Worm (Caenorhabditis elegans) whole organism, mixed stage, embryonic: Measurements from ENCODE around the gene T21B10.3.
A peak's percentile ranks its signal among the peaks of the same experiment; 100 is the strongest.

ENCODE experiments used
- M03D4.4 ChIP-seq: sonication (generic microtip); optimal IDR thresholded peaks from 2 replicates; lab custom pipeline; 2017; ENCODE audit warnings: mild to moderate bottlenecking, missing genetic modification characterization, missing compliant biosample characterization
- bed-3 ChIP-seq: fragments of 200-800 bp; sonication (Bioruptor generic); optimal IDR thresholded peaks from 3 replicates; lab custom pipeline; 2018; ENCODE audit warnings: mild to moderate bottlenecking, missing genetic modification characterization, moderate library complexity, missing compliant biosample characterization
- blmp-1 ChIP-seq: fragments of 150-350 bp; optimal IDR thresholded peaks from 2 replicates; lab custom pipeline; 2014; ENCODE audit warnings: missing biosample characterization, missing genetic modification characterization
- ceh-39 ChIP-seq: fragments of 150-350 bp; optimal IDR thresholded peaks from 2 replicates; lab custom pipeline; 2014; ENCODE audit warnings: missing biosample characterization, missing genetic modification characterization
- ces-1 ChIP-seq: fragments of 150-350 bp; optimal IDR thresholded peaks from 2 replicates; lab custom pipeline; 2014; ENCODE audit warnings: missing biosample characterization, missing genetic modification reagents, missing genetic modification characterization
- cnd-1 ChIP-seq: fragments of 200-800 bp; sonication (Bioruptor generic); optimal IDR thresholded peaks from 2 replicates; lab custom pipeline; 2018; ENCODE audit warnings: mild to moderate bottlenecking, missing genetic modification characterization, missing compliant biosample characterization
- elt-1 ChIP-seq: sonication (generic microtip); optimal IDR thresholded peaks from 2 replicates; lab custom pipeline; 2017; ENCODE audit warnings: missing genetic modification characterization, mild to moderate bottlenecking, missing compliant biosample characterization, antibody characterized with exemption, moderate library complexity, borderline replicate concordance; ENCODE audit not compliant: insufficient read depth
- elt-3 ChIP-seq: fragments of 150-350 bp; optimal IDR thresholded peaks from 2 replicates; lab custom pipeline; 2014; ENCODE audit warnings: missing biosample characterization, missing genetic modification characterization
- flh-1 ChIP-seq: fragments of 200-800 bp; sonication (Bioruptor generic); optimal IDR thresholded peaks from 2 replicates; lab custom pipeline; 2018; ENCODE audit warnings: mild to moderate bottlenecking, missing genetic modification characterization, moderate library complexity, missing compliant biosample characterization
- ham-2 ChIP-seq: fragments of 200-800 bp; sonication (Bioruptor generic); optimal IDR thresholded peaks from 2 replicates; lab custom pipeline; 2018; ENCODE audit warnings: mild to moderate bottlenecking, missing genetic modification characterization, missing compliant biosample characterization
- hlh-1 ChIP-seq: fragments of 150-350 bp; optimal IDR thresholded peaks from 2 replicates; lab custom pipeline; 2014; ENCODE audit warnings: missing biosample characterization, missing genetic modification reagents, missing genetic modification characterization
- lin-13 ChIP-seq: fragments of 150-350 bp; optimal IDR thresholded peaks from 2 replicates; lab custom pipeline; 2014; ENCODE audit warnings: missing biosample characterization, missing genetic modification characterization
- lin-32 ChIP-seq: fragments of 200-800 bp; sonication (Bioruptor generic); optimal IDR thresholded peaks from 2 replicates; lab custom pipeline; 2018; ENCODE audit warnings: mild to moderate bottlenecking, missing genetic modification characterization, missing compliant biosample characterization
- lsy-2 ChIP-seq: fragments of 150-350 bp; optimal IDR thresholded peaks from 2 replicates; lab custom pipeline; 2014; ENCODE audit warnings: missing biosample characterization, missing genetic modification characterization
- mab-5 ChIP-seq: fragments of 150-350 bp; optimal IDR thresholded peaks from 2 replicates; lab custom pipeline; 2014; ENCODE audit warnings: missing biosample characterization, missing genetic modification characterization
- mep-1 ChIP-seq: fragments of 150-350 bp; optimal IDR thresholded peaks from 2 replicates; lab custom pipeline; 2017; ENCODE audit warnings: missing biosample characterization, missing genetic modification reagents, missing genetic modification characterization, inconsistent platforms
- mls-2 ChIP-seq: sonication (generic microtip); optimal IDR thresholded peaks from 2 replicates; lab custom pipeline; 2016; ENCODE audit warnings: mild to moderate bottlenecking, missing genetic modification characterization, moderate library complexity, missing compliant biosample characterization
- nhr-12 ChIP-seq: fragments of 150-350 bp; optimal IDR thresholded peaks from 2 replicates; lab custom pipeline; 2014; ENCODE audit warnings: missing biosample characterization, missing genetic modification characterization
- nhr-2 ChIP-seq: fragments of 150-350 bp; optimal IDR thresholded peaks from 2 replicates; lab custom pipeline; 2014; ENCODE audit warnings: missing biosample characterization, missing genetic modification characterization
- nhr-28 ChIP-seq: fragments of 150-350 bp; optimal IDR thresholded peaks from 2 replicates; lab custom pipeline; 2014; ENCODE audit warnings: missing biosample characterization, missing genetic modification characterization
- nhr-76 ChIP-seq: sonication (generic microtip); optimal IDR thresholded peaks from 2 replicates; lab custom pipeline; 2017; ENCODE audit warnings: missing biosample characterization, missing genetic modification characterization
- pha-4 ChIP-seq: fragments of 150-350 bp; optimal IDR thresholded peaks from 2 replicates; lab custom pipeline; 2018; ENCODE audit warnings: missing biosample characterization, missing genetic modification reagents, missing genetic modification characterization
- sem-2 ChIP-seq: fragments of 200-800 bp; sonication (Bioruptor generic); optimal IDR thresholded peaks from 2 replicates; lab custom pipeline; 2018; ENCODE audit warnings: mild to moderate bottlenecking, missing genetic modification characterization, missing compliant biosample characterization
- snpc-4 ChIP-seq: fragments of 150-350 bp; optimal IDR thresholded peaks from 2 replicates; lab custom pipeline; 2014; ENCODE audit warnings: missing biosample characterization, missing genetic modification characterization
- sptf-1 ChIP-seq: sonication (generic microtip); optimal IDR thresholded peaks from 2 replicates; lab custom pipeline; 2017; ENCODE audit warnings: mild to moderate bottlenecking, missing genetic modification characterization, moderate library complexity, missing compliant biosample characterization
- tbx-8 ChIP-seq: fragments of 200-800 bp; sonication (Bioruptor generic); optimal IDR thresholded peaks from 2 replicates; lab custom pipeline; 2018; ENCODE audit warnings: mild to moderate bottlenecking, missing genetic modification characterization, moderate library complexity, missing compliant biosample characterization
- unc-39 ChIP-seq: fragments of 150-350 bp; optimal IDR thresholded peaks from 2 replicates; lab custom pipeline; 2014; ENCODE audit warnings: missing biosample characterization, missing genetic modification characterization
- unc-62 ChIP-seq: fragments of 150-350 bp; optimal IDR thresholded peaks from 2 replicates; lab custom pipeline; 2014; ENCODE audit warnings: missing biosample characterization, missing genetic modification reagents, missing genetic modification characterization
- zip-8 ChIP-seq: fragments of 150-350 bp; optimal IDR thresholded peaks from 2 replicates; lab custom pipeline; 2014; ENCODE audit warnings: missing biosample characterization, missing genetic modification characterization
- ztf-11 ChIP-seq: fragments of 150-350 bp; optimal IDR thresholded peaks from 2 replicates; lab custom pipeline; 2014; ENCODE audit warnings: missing biosample characterization, missing genetic modification characterization

T21B10.3 gene

DNA sequence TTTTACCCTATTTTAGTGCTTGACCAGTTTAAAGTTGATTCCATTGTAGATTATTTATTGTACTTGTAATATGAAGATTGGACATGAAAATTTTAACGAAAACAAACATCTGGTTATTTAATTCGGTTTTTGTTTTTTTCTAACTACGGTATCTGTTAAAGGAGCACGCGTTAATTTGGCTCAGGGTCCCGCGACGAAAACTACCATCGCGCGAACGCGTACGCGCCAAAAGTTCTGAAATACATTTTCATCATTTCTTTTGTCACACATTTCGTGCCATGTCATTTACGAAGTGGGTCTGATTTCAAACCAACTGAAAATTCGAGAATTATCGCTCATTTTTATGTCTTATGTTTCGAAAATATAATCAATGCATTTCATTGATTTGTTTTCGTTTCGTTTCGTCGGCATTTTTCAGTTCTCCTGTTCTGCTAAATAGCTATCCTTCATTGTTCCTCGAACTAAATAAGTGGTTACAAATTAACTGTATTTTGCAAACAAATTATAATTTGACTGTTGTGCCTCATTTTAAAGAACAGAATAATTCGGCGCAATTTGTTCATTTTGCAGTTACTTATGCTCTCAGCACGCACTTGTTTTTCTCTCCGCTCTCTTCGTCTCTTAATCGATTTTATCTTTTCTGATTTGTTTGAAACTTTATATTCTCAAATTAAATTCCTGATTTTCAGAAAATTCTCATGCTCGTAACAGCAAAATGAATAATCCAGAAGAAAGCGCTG lies at the start of gene T21B10.3:
T21B10.3 (plus strand) TSS at position 690 of the 740 bp plus-strand sequence.
- TF ChIP-seq nhr-2 (no peak), snpc-4 (tag; lab: Kevin White, UChicago) (no peak), zip-8 (tag; lab: Kevin White, UChicago) (no peak), mep-1 (tag; lab: Kevin White, UChicago) (no peak), pha-4 (no peak), tbx-8 (GFP tag; lab: Kevin White, UChicago) (no peak)
- TF ChIP-seq, all 35 proteins: peak for 0

DNA sequence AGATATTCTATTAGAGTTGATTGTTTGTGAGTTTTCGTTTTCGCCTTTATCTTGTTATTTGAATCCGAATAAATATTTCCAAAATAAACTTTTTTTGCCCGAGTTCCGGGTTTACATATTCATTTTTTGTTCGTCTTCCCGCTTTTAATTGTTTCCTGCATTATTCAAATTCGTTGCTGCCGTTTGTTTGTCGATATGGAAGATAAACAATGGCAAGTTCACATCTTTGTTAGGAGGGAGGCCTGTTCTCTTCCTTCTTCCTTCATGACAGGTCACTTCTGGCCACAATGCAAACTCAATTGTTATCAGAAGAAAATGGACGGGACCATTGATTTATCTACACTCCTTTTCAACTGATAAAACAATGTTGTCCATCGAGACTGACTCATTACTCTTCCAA lies 44.6 kb upstream of the T21B10.3 start:
- no peak for TF ChIP-seq lin-13 (tag; lab: Kevin White, UChicago)
- TF ChIP-seq lin-32 (GFP tag; lab: Kevin White, UChicago): no peak
- no peak for TF ChIP-seq unc-39
- no peak for TF ChIP-seq M03D4.4 (tag; lab: Kevin White, UChicago)
- no peak for TF ChIP-seq flh-1 (GFP tag; lab: Kevin White, UChicago)
- TF ChIP-seq cnd-1: no peak

DNA sequence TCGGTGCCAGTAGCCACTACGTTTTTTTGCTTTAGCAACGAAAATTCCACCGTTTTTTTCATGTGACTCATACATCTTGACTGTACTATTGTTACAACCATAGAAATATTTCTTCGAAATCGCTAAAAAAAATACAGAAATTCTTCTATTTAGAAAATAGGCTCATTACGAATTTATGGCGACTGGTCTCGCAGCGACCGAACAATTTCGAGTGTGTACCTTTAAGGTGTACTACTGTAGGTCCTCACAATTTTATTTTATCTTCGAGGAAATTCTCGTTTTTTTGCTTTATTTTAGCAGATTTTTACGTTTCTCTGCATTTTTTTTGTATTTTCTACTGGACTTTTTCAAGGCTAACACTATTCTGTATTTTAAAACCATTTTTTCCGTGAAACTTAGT lies 44.2 kb upstream of the T21B10.3 start:
- TF ChIP-seq mab-5 (tag; lab: Kevin White, UChicago): no peak
- TF ChIP-seq nhr-12 (tag; lab: Kevin White, UChicago): no peak
- no peak for TF ChIP-seq snpc-4 (tag; lab: Kevin White, UChicago)
- no peak for TF ChIP-seq sptf-1 (tag; lab: Kevin White, UChicago)
- no peak for TF ChIP-seq lsy-2 (tag; lab: Kevin White, UChicago)
- TF ChIP-seq pha-4: no peak
- TF ChIP-seq ceh-39 (tag; lab: Kevin White, UChicago): no peak
- TF ChIP-seq ces-1: no peak
- no peak for TF ChIP-seq blmp-1 (tag; lab: Kevin White, UChicago)
- no peak for TF ChIP-seq mep-1 (tag; lab: Kevin White, UChicago)
- no peak for TF ChIP-seq mls-2 (tag; lab: Kevin White, UChicago)
- no peak for TF ChIP-seq elt-3 (tag; lab: Kevin White, UChicago)
- no peak for TF ChIP-seq cnd-1
- no peak for TF ChIP-seq nhr-76 (tag; lab: Kevin White, UChicago)
- no peak for TF ChIP-seq bed-3
- TF ChIP-seq lin-32 (GFP tag; lab: Kevin White, UChicago): no peak
- no peak for TF ChIP-seq M03D4.4 (tag; lab: Kevin White, UChicago)
- TF ChIP-seq unc-62 (GFP tag; lab: Kevin White, UChicago): no peak
- TF ChIP-seq sem-2: no peak
- TF ChIP-seq nhr-28 (tag; lab: Kevin White, UChicago): no peak

DNA sequence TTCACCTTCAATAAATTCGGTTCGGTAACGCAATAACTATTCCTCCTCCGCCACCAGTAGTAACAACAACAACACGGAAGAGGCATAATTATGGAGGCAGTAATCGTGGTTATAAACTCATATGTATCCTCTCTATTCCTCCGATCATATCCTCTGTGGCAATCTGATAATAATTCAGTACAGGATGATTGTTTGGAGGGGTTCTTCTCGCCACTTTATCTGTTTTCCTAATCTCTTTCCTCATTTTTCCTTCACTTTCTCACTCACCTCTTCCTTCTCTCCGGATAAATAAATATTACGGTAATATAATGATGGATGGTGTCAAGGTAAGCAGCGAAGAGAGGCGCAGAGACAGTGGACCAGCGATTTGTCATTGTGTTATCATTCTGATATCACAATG lies 43.7 kb upstream of the T21B10.3 start:
- TF ChIP-seq lsy-2 (tag; lab: Kevin White, UChicago): no peak
- no peak for TF ChIP-seq snpc-4 (tag; lab: Kevin White, UChicago)
- peak; percentile 91 for TF ChIP-seq elt-1 (tag; lab: Kevin White, UChicago)
- no peak for TF ChIP-seq sptf-1 (tag; lab: Kevin White, UChicago)
- no peak for TF ChIP-seq ztf-11 (tag; lab: Kevin White, UChicago)
- no peak for TF ChIP-seq unc-39
- TF ChIP-seq elt-3 (tag; lab: Kevin White, UChicago): peak; percentile 41
- peak; percentile 57 for TF ChIP-seq unc-62 (GFP tag; lab: Kevin White, UChicago)
- no peak for TF ChIP-seq mep-1 (tag; lab: Kevin White, UChicago)
- TF ChIP-seq nhr-76 (tag; lab: Kevin White, UChicago): no peak
- TF ChIP-seq, all 35 proteins: peak for 3

DNA sequence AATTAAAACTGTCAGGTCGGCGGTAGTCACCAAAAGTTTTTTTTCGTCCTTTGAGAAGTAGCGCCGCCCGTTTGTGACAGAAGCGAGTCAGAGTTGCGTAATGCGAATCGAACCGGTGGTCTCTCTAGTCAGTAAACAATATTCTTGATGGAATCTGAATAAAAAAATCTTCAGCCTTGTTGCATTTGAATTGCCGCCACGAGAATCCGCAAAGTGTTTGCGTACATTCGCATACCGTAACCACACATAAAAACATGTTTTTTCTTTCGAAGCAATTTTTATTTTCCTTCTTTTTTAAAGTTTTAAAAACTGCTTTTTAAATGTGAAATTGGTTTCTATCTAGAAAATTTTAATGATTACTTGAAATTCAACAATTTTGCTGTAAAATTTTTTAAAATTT lies 43.1 kb upstream of the T21B10.3 start:
- TF ChIP-seq lsy-2 (tag; lab: Kevin White, UChicago): peak; percentile 63
- TF ChIP-seq lin-13 (tag; lab: Kevin White, UChicago): no peak

DNA sequence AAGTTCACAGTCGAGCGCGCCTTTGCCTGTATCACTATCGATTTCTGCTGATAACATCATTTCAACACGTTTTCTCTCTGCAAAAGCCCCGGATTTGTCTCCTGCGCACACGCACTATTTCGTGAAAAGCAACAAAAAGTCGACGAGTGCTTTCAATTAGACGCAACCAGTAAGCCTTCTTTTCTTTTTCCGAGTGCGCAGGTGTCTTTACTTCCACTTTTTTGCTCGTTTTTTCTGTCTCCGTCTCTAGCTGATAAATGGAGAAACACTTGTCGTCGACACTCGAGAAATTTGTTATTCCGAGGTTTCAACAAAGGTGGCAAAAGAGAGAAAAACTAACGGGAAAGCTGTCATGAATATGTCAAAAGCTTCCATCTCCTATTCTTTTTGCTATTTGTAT lies 42.6 kb upstream of the T21B10.3 start:
- peak; percentile 51 for TF ChIP-seq hlh-1 (tag; lab: Kevin White, UChicago)
- no peak for TF ChIP-seq ham-2 (GFP tag; lab: Kevin White, UChicago)
- no peak for TF ChIP-seq bed-3
- TF ChIP-seq blmp-1 (tag; lab: Kevin White, UChicago): no peak
